Worm (Caenorhabditis elegans) whole organism, midembryonic: Measurements from ENCODE around the gene col-145.

Source experiments
- T22C8.4 ChIP-seq: fragments of 200-800 bp; sonication (Bioruptor generic); IDR thresholded peaks from 2 replicates; pipeline ENCODE4 v1.3.6; 2022; ENCODE audit warnings: missing genetic modification characterization, missing compliant biosample characterization
- cog-1 ChIP-seq: sonication (generic microtip); optimal IDR thresholded peaks from 2 replicates; lab custom pipeline; 2016; ENCODE audit warnings: missing genetic modification characterization, missing compliant biosample characterization
- flt-1 ChIP-seq: fragments of 200-800 bp; sonication (Bioruptor generic); IDR thresholded peaks from 2 replicates; pipeline ENCODE4 v1.3.6; 2022; ENCODE audit warnings: missing genetic modification characterization, missing compliant biosample characterization
- klf-2 ChIP-seq: fragments of 200-800 bp; sonication (Bioruptor generic); conservative IDR thresholded peaks from 2 replicates; pipeline ENCODE4 v1.3.6; 2022; ENCODE audit warnings: missing genetic modification reagents, missing genetic modification characterization, missing compliant biosample characterization
- med-1 ChIP-seq: sonication (generic microtip); optimal IDR thresholded peaks from 2 replicates; lab custom pipeline; 2017; ENCODE audit warnings: missing genetic modification characterization, mild to moderate bottlenecking, missing compliant biosample characterization, antibody characterized with exemption, missing genetic modification reagents; ENCODE audit not compliant: insufficient read depth
- ref-1 ChIP-seq: fragments of 200-800 bp; sonication (Bioruptor generic); conservative IDR thresholded peaks from 2 replicates; pipeline ENCODE4 v1.3.6; 2022; ENCODE audit warnings: missing genetic modification reagents, missing genetic modification characterization, missing compliant biosample characterization
- tab-1 ChIP-seq: fragments of 200-800 bp; sonication (Bioruptor generic); IDR thresholded peaks from 2 replicates; pipeline ENCODE4 v1.3.6; 2022; ENCODE audit warnings: missing genetic modification characterization, missing compliant biosample characterization
- ztf-23 ChIP-seq: fragments of 200-800 bp; sonication (Bioruptor generic); IDR thresholded peaks from 2 replicates; pipeline ENCODE4 v1.3.6; 2022; ENCODE audit warnings: missing genetic modification reagents, missing genetic modification characterization, missing compliant biosample characterization
- ztf-29 ChIP-seq: fragments of 200-800 bp; sonication (Bioruptor generic); IDR thresholded peaks from 2 replicates; pipeline ENCODE4 v1.3.6; 2022; ENCODE audit warnings: missing genetic modification reagents, missing genetic modification characterization, missing compliant biosample characterization

Gene col-145

DNA sequence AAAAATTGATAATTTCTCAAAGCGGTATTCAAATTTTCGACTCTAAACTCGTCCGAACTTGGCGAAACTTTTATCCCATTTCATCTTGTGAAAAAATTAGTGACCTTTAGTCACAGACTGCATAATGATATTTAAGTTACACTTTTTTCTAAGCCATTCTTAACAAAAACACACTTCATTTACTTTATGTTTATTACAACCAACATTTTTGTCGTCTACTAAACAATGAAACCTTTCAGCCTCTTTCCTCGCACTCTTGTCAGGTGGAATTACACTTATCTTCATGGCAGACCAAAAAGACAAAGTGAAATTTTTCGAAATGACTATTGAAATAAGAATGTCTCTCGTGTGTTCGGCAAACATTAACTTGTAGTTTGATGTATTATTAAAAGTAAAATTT lies 1.1 kb upstream of the col-145 start:
- no peak for TF ChIP-seq flt-1
- no peak for TF ChIP-seq cog-1 (tag; lab: Kevin White, UChicago)
- no peak for TF ChIP-seq ref-1 (GFP tag; lab: Robert Waterston, UW)
- no peak for TF ChIP-seq ztf-23 (GFP tag; lab: Robert Waterston, UW)
- no peak for TF ChIP-seq tab-1
- TF ChIP-seq klf-2 (GFP tag; lab: Robert Waterston, UW) = no peak
- no peak for TF ChIP-seq med-1
- no peak for TF ChIP-seq ztf-29
- no peak for TF ChIP-seq T22C8.4 (GFP tag; lab: Robert Waterston, UW)

ce11 chrV:9162118-9162729 lies 581 bp downstream of the col-145 start:
- TF ChIP-seq ztf-23 (GFP tag; lab: Robert Waterston, UW) = no peak
- no peak for TF ChIP-seq ztf-29
- no peak for TF ChIP-seq T22C8.4 (GFP tag; lab: Robert Waterston, UW)
- TF ChIP-seq ref-1 (GFP tag; lab: Robert Waterston, UW) = no peak
- TF ChIP-seq med-1 = no peak
- no peak for TF ChIP-seq flt-1
- no peak for TF ChIP-seq tab-1
- no peak for TF ChIP-seq klf-2 (GFP tag; lab: Robert Waterston, UW)
- TF ChIP-seq cog-1 (tag; lab: Kevin White, UChicago) = no peak

DNA sequence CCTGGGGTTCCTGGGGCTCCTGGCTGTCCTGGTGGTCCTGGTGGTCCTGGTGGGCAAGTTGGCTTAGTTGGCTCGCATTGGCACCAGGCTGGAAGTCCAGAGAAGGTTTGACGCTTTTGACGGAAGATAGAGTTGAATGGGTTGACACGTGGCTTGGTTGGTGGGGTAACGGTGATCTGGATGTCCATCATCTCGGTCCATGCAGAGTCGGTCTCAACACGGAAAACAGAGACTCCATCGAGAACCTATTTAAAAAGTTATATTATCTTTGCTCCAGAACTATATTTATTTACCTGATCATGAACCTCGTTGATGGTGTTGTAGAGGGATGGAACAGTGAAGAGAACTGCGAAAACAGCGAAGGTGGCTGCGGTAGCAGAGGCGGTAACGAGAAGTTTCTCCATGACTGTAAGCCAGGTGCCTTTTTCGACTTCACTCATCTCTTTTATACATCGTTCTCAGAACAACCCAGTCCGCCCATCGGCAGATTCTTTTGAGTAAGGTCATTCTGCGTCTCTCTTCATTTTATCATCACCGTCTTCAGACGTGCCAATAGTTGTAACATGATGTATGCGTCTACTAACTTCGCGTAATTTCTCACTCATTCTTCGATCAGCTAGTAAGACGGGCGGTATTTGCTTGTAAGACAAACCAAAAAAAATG lies 2.5 kb downstream of the col-145 start, which contains the start of gene col-144:
TSS of gene col-144 (minus strand) at position 419 of the 663 bp plus-strand sequence.
- TF ChIP-seq flt-1 (no peak), T22C8.4 (GFP tag; lab: Robert Waterston, UW) (no peak), ztf-23 (GFP tag; lab: Robert Waterston, UW) (no peak), klf-2 (GFP tag; lab: Robert Waterston, UW) (no peak), tab-1 (no peak), ztf-29 (no peak), med-1 (no peak)

- TF ChIP-seq T22C8.4 (GFP tag; lab: Robert Waterston, UW) (no peak), ztf-23 (GFP tag; lab: Robert Waterston, UW) (no peak), klf-2 (GFP tag; lab: Robert Waterston, UW) (no peak), tab-1 (no peak), ztf-29 (no peak), ref-1 (GFP tag; lab: Robert Waterston, UW) (no peak)
Measured at ce11 chrV:9157597-9157996, 5.2 kb downstream of the col-145 start.

DNA sequence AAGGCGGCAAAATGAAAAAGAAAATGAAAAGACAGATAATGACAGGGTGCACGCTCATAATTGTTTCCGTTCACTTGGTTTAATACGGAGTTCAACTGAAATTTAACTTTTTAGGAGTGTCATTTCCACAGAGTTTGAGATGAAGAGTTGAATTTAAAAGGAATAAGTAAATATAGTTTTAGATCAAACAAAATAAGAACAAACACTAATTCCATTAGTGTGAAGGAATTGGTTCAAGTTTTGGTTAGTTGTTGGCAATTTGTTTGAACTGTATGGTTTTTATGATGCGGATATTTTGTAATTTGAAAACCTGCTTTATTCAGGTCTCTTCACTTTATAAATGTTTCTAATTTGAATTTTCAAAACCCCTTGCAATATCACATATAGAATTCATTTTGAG lies 6.1 kb downstream of the col-145 start, which contains the start of gene B0222.15:
TSS of gene B0222.15 (minus strand) at position 101 of the 400 bp plus-strand sequence.
- TF ChIP-seq klf-2 (GFP tag; lab: Robert Waterston, UW) = no peak
- TF ChIP-seq cog-1 (tag; lab: Kevin White, UChicago) = no peak
- no peak for TF ChIP-seq med-1
- no peak for TF ChIP-seq tab-1
- no peak for TF ChIP-seq T22C8.4 (GFP tag; lab: Robert Waterston, UW)
- no peak for TF ChIP-seq ztf-23 (GFP tag; lab: Robert Waterston, UW)
- TF ChIP-seq ztf-29 = no peak
- no peak for TF ChIP-seq ref-1 (GFP tag; lab: Robert Waterston, UW)
- no peak for TF ChIP-seq flt-1

ce11 chrV:9155616-9156015 lies 7.2 kb downstream of the col-145 start:
- TF ChIP-seq ref-1 (GFP tag; lab: Robert Waterston, UW) (no peak), tab-1 (no peak), klf-2 (GFP tag; lab: Robert Waterston, UW) (no peak), cog-1 (tag; lab: Kevin White, UChicago) (no peak), ztf-23 (GFP tag; lab: Robert Waterston, UW) (no peak), ztf-29 (no peak), med-1 (no peak), T22C8.4 (GFP tag; lab: Robert Waterston, UW) (no peak), flt-1 (no peak)

DNA sequence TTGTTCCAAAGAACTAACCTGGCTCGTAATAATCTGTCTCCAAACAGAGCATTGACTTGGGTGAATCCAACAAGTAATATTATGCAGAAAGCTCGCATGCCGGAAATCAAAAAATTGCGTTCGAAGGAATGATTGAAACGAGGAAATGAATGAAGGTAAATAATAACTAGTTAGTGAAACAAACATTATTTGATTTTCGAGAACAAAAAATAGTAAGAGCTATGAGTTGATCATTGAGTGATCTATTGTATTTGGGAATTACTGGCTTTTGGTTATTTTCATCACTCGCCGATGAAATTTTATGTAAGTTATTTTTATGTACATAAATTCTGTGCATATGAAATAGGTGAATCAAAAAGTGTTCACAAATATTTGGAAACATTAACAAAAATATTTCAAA lies 8.0 kb downstream of the col-145 start, which contains the start of gene B0222.5:
TSS of gene B0222.5 (minus strand) at position 101 of the 400 bp plus-strand sequence.
- no peak for TF ChIP-seq cog-1 (tag; lab: Kevin White, UChicago)
- no peak for TF ChIP-seq T22C8.4 (GFP tag; lab: Robert Waterston, UW)
- no peak for TF ChIP-seq ref-1 (GFP tag; lab: Robert Waterston, UW)
- no peak for TF ChIP-seq flt-1
- TF ChIP-seq klf-2 (GFP tag; lab: Robert Waterston, UW) = no peak
- no peak for TF ChIP-seq ztf-23 (GFP tag; lab: Robert Waterston, UW)
- no peak for TF ChIP-seq med-1
- TF ChIP-seq ztf-29 = no peak
- TF ChIP-seq tab-1 = no peak

- TF ChIP-seq med-1 (no peak), ztf-29 (no peak), klf-2 (GFP tag; lab: Robert Waterston, UW) (no peak), flt-1 (no peak), ref-1 (GFP tag; lab: Robert Waterston, UW) (no peak), tab-1 (no peak), T22C8.4 (GFP tag; lab: Robert Waterston, UW) (no peak), ztf-23 (GFP tag; lab: Robert Waterston, UW) (no peak), cog-1 (tag; lab: Kevin White, UChicago) (no peak)
Measured at ce11 chrV:9152339-9152738, 10.5 kb downstream of the col-145 start.

ce11 chrV:9148151-9148550 lies 14.7 kb downstream of the col-145 start:
- TF ChIP-seq klf-2 (GFP tag; lab: Robert Waterston, UW) = no peak
- TF ChIP-seq cog-1 (tag; lab: Kevin White, UChicago) = no peak
- no peak for TF ChIP-seq T22C8.4 (GFP tag; lab: Robert Waterston, UW)
- TF ChIP-seq ztf-29 = no peak
- TF ChIP-seq med-1 = no peak
- TF ChIP-seq ref-1 (GFP tag; lab: Robert Waterston, UW) = no peak
- no peak for TF ChIP-seq tab-1
- TF ChIP-seq ztf-23 (GFP tag; lab: Robert Waterston, UW) = no peak
- no peak for TF ChIP-seq flt-1
